Fruit fly (Drosophila melanogaster): ENCODE measurements around the gene Rab5.

- peak; percentile 73 for TF ChIP-seq CG13204 (GFP tag; optimal IDR thresholded peaks at IDR 0.05)
- peak; percentile 61; the same call in 1 of the 2 replicates for TF ChIP-seq Ets98B (GFP tag; IDR thresholded peaks at IDR 0.05)
- peak; percentile 18 for TF ChIP-seq Snoo (tag; optimal IDR thresholded peaks at IDR 0.05)
- TF ChIP-seq CG15710 (tag; optimal IDR thresholded peaks at IDR 0.05) = no peak
- no peak for TF ChIP-seq CG34367 (tag; optimal IDR thresholded peaks at IDR 0.05)
- TF ChIP-seq CG4496 (GFP tag; IDR thresholded peaks at IDR 0.05) = peak; percentile 78; the same call in 2 of the 3 replicates
- TF ChIP-seq Pif1B (GFP tag; optimal IDR thresholded peaks at IDR 0.05) = peak; percentile 20
- no peak for TF ChIP-seq CG10348 (GFP tag; IDR thresholded peaks at IDR 0.05)
These were observed 2.2 kb downstream of the Rab5 start for dm6 chr2L:2362808-2363394.

All from whole organism, pupa.